Fruit fly (Drosophila melanogaster) whole organism, embryonic: ENCODE data around the gene CG17349.
A peak's percentile ranks its signal among the peaks of the same experiment; 100 is the strongest.

Source experiments
- Awh ChIP-seq: fragments of 200-800 bp; sonication (Bioruptor generic); IDR thresholded peaks from 2 replicates; pipeline ENCODE4, ENCODE4 v1.3.6; 2022; ENCODE audit warnings: missing biosample characterization, missing genetic modification characterization
- CG10147 ChIP-seq: fragments of 200-800 bp; sonication (Bioruptor generic); optimal IDR thresholded peaks from 2 replicates; lab custom pipeline; 2019; ENCODE audit warnings: missing biosample characterization, mild to moderate bottlenecking, missing genetic modification characterization, moderate library complexity
- CG10565 ChIP-seq: fragments of 200-800 bp; sonication (Bioruptor generic); optimal IDR thresholded peaks from 3 replicates; lab custom pipeline; 2016; ENCODE audit warnings: missing biosample characterization, mild to moderate bottlenecking, missing genetic modification characterization
- CG11247 ChIP-seq: fragments of 200-800 bp; sonication (Bioruptor generic); IDR thresholded peaks from 2 replicates; pipeline ENCODE4 v1.3.6; 2022; ENCODE audit warnings: missing biosample characterization, missing genetic modification characterization
- CG11504 ChIP-seq: fragments of 200-800 bp; sonication (Bioruptor generic); optimal IDR thresholded peaks from 3 replicates; lab custom pipeline; 2019; ENCODE audit warnings: missing biosample characterization, mild to moderate bottlenecking, missing genetic modification characterization, moderate library complexity
- CG12219 ChIP-seq: fragments of 200-800 bp; sonication (Bioruptor generic); optimal IDR thresholded peaks from 3 replicates; lab custom pipeline; 2018; ENCODE audit warnings: missing biosample characterization, mild to moderate bottlenecking, missing genetic modification characterization
- CG12659 ChIP-seq: fragments of 200-800 bp; sonication (Bioruptor generic); optimal IDR thresholded peaks from 3 replicates; lab custom pipeline; 2017; ENCODE audit warnings: mild to moderate bottlenecking, missing biosample characterization, missing genetic modification reagents, missing genetic modification characterization
- CG14860 ChIP-seq: fragments of 200-800 bp; sonication (Bioruptor generic); IDR thresholded peaks from 3 replicates; pipeline ENCODE4 v1.3.6; 2022; ENCODE audit warnings: missing biosample characterization, missing genetic modification characterization; ENCODE audit not compliant: partially characterized antibody
- CG14965 ChIP-seq: fragments of 200-800 bp; sonication (Bioruptor generic); optimal IDR thresholded peaks from 2 replicates; lab custom pipeline; 2016; ENCODE audit warnings: missing biosample characterization, missing genetic modification characterization, borderline replicate concordance
- CG16813 ChIP-seq: fragments of 200-800 bp; sonication (Bioruptor generic); IDR thresholded peaks from 3 replicates; pipeline ENCODE4 v1.3.6; 2022; ENCODE audit warnings: missing biosample characterization, missing genetic modification characterization; ENCODE audit not compliant: partially characterized antibody
- CG17829 ChIP-seq: fragments of 200-800 bp; optimal IDR thresholded peaks from 2 replicates; lab custom pipeline; 2019; ENCODE audit warnings: missing biosample characterization, mild to moderate bottlenecking, missing genetic modification characterization, moderate library complexity
- CG2129 ChIP-seq: fragments of 200-800 bp; sonication (Bioruptor generic); IDR thresholded peaks from 2 replicates; pipeline ENCODE4 v1.3.6; 2022; ENCODE audit warnings: missing biosample characterization, missing genetic modification characterization; ENCODE audit not compliant: partially characterized antibody
- CG2678 ChIP-seq: fragments of 200-800 bp; sonication (Bioruptor generic); optimal IDR thresholded peaks from 3 replicates; lab custom pipeline; 2019; ENCODE audit warnings: missing biosample characterization, mild to moderate bottlenecking, missing genetic modification characterization, moderate library complexity
- CG4730 ChIP-seq: fragments of 200-800 bp; sonication (Bioruptor generic); IDR thresholded peaks from 2 replicates; pipeline ENCODE4 v1.3.6; 2022; ENCODE audit warnings: missing biosample characterization, missing genetic modification characterization
- CG7372 ChIP-seq: fragments of 200-800 bp; sonication (Bioruptor generic); IDR thresholded peaks from 2 replicates; pipeline ENCODE4 v1.3.6; 2022; ENCODE audit warnings: missing biosample characterization, missing genetic modification characterization
- CG7556 ChIP-seq: fragments of 200-800 bp; sonication (Bioruptor generic); optimal IDR thresholded peaks from 2 replicates; lab custom pipeline; 2017; ENCODE audit warnings: missing biosample characterization, mild to moderate bottlenecking, missing genetic modification characterization
- CG9609 ChIP-seq: fragments of 200-800 bp; sonication (Bioruptor generic); optimal IDR thresholded peaks from 3 replicates; lab custom pipeline; 2016; ENCODE audit warnings: missing biosample characterization, missing genetic modification characterization
- CG9817 ChIP-seq: fragments of 200-800 bp; sonication (Bioruptor generic); optimal IDR thresholded peaks from 2 replicates; lab custom pipeline; 2018; ENCODE audit warnings: missing biosample characterization, mild to moderate bottlenecking, missing genetic modification characterization, moderate library complexity
- CG9932 ChIP-seq: fragments of 200-800 bp; sonication (Bioruptor generic); IDR thresholded peaks from 2 replicates; pipeline ENCODE4 v1.3.6; 2022; ENCODE audit warnings: missing biosample characterization, missing genetic modification characterization
- CoRest ChIP-seq: fragments of 200-800 bp; sonication (Bioruptor generic); optimal IDR thresholded peaks from 3 replicates; lab custom pipeline; 2018; ENCODE audit warnings: missing biosample characterization, mild to moderate bottlenecking, missing genetic modification characterization, moderate library complexity
- Dek ChIP-seq: fragments of 200-800 bp; sonication (Bioruptor generic); optimal IDR thresholded peaks from 3 replicates; lab custom pipeline; 2019; ENCODE audit warnings: missing biosample characterization, mild to moderate bottlenecking, missing genetic modification characterization, moderate library complexity
- Dp ChIP-seq: fragments of 200-800 bp; sonication (Bioruptor generic); optimal IDR thresholded peaks from 2 replicates; lab custom pipeline; 2018; ENCODE audit warnings: missing biosample characterization, mild to moderate bottlenecking, missing genetic modification characterization, moderate library complexity
- Lim3 ChIP-seq: fragments of 200-800 bp; sonication (Bioruptor generic); IDR thresholded peaks from 2 replicates; pipeline ENCODE4 v1.3.6; 2022; ENCODE audit warnings: missing biosample characterization, missing genetic modification characterization
- Myb ChIP-seq: fragments of 200-800 bp; sonication (Bioruptor generic); optimal IDR thresholded peaks from 2 replicates; lab custom pipeline; 2016; ENCODE audit warnings: missing biosample characterization, missing genetic modification characterization
- NFAT ChIP-seq: fragments of 200-800 bp; sonication (Bioruptor generic); IDR thresholded peaks from 2 replicates; pipeline ENCODE4 v1.3.6; 2022; ENCODE audit warnings: missing biosample characterization, missing genetic modification characterization
- PHDP ChIP-seq: fragments of 200-800 bp; sonication (Bioruptor generic); optimal IDR thresholded peaks from 3 replicates; lab custom pipeline; 2018; ENCODE audit warnings: missing biosample characterization, mild to moderate bottlenecking, missing genetic modification characterization, moderate library complexity
- abd-A ChIP-seq: fragments of 200-800 bp; sonication (Bioruptor generic); optimal IDR thresholded peaks from 3 replicates; lab custom pipeline; 2019; ENCODE audit warnings: missing biosample characterization, mild to moderate bottlenecking, missing genetic modification characterization, moderate library complexity
- chinmo ChIP-seq: fragments of 200-800 bp; sonication (Bioruptor generic); IDR thresholded peaks from 4 replicates; pipeline ENCODE4 v1.3.6; 2022; ENCODE audit warnings: missing biosample characterization, missing genetic modification characterization; ENCODE audit not compliant: partially characterized antibody
- chm ChIP-seq: fragments of 200-800 bp; sonication (Bioruptor generic); IDR thresholded peaks from 2 replicates; pipeline ENCODE4 v1.3.6; 2022; ENCODE audit warnings: missing biosample characterization, missing genetic modification characterization
- corto ChIP-seq: fragments of 200-800 bp; sonication (Bioruptor generic); optimal IDR thresholded peaks from 2 replicates; lab custom pipeline; 2016; ENCODE audit warnings: missing biosample characterization, mild to moderate bottlenecking, missing genetic modification characterization, moderate library complexity
- crol ChIP-seq: fragments of 200-800 bp; sonication (Bioruptor generic); IDR thresholded peaks from 2 replicates; pipeline ENCODE4 v1.3.6; 2022; ENCODE audit warnings: missing biosample characterization, missing genetic modification characterization
- dati ChIP-seq: fragments of 200-800 bp; sonication (Bioruptor generic); IDR thresholded peaks from 2 replicates; pipeline ENCODE4 v1.3.6; 2022; ENCODE audit warnings: missing biosample characterization, missing genetic modification characterization
- dmrt99B ChIP-seq: fragments of 200-800 bp; sonication (Bioruptor generic); optimal IDR thresholded peaks from 2 replicates; lab custom pipeline; 2018; ENCODE audit warnings: missing biosample characterization, mild to moderate bottlenecking, missing genetic modification characterization, moderate library complexity
- grn ChIP-seq: fragments of 200-800 bp; sonication (Bioruptor generic); optimal IDR thresholded peaks from 3 replicates; lab custom pipeline; 2017; ENCODE audit warnings: missing biosample characterization, missing genetic modification characterization
- gsb-n ChIP-seq: fragments of 200-800 bp; sonication (Bioruptor generic); optimal IDR thresholded peaks from 3 replicates; lab custom pipeline; 2018; ENCODE audit warnings: missing biosample characterization, mild to moderate bottlenecking, missing genetic modification characterization
- knrl ChIP-seq: fragments of 200-800 bp; sonication (Bioruptor generic); IDR thresholded peaks from 3 replicates; pipeline ENCODE4 v1.3.6; 2022; ENCODE audit warnings: missing biosample characterization, missing genetic modification characterization; ENCODE audit not compliant: partially characterized antibody
- lilli ChIP-seq: fragments of 200-800 bp; sonication (Bioruptor generic); optimal IDR thresholded peaks from 3 replicates; lab custom pipeline; 2016; ENCODE audit warnings: missing biosample characterization, missing genetic modification characterization
- pzg ChIP-seq: fragments of 200-800 bp; sonication (Bioruptor generic); optimal IDR thresholded peaks from 3 replicates; lab custom pipeline; 2018; ENCODE audit warnings: missing biosample characterization, mild to moderate bottlenecking, missing genetic modification characterization, moderate library complexity
- ranshi ChIP-seq: fragments of 200-800 bp; sonication (Bioruptor generic); IDR thresholded peaks from 2 replicates; pipeline ENCODE4 v1.3.6; 2022; ENCODE audit warnings: missing biosample characterization, missing genetic modification characterization
- sd ChIP-seq: fragments of 200-800 bp; sonication (Bioruptor generic); optimal IDR thresholded peaks from 3 replicates; lab custom pipeline; 2018; ENCODE audit warnings: missing biosample characterization, mild to moderate bottlenecking, missing genetic modification characterization, moderate library complexity
- sens ChIP-seq: fragments of 200-800 bp; sonication (Bioruptor generic); peaks from one replicate; lab custom pipeline; 2016; ENCODE audit warnings: missing biosample characterization, missing genetic modification characterization
- sens-2 ChIP-seq: fragments of 200-800 bp; sonication (Bioruptor generic); IDR thresholded peaks from 2 replicates; pipeline ENCODE4 v1.3.6; 2022; ENCODE audit warnings: missing biosample characterization, missing genetic modification characterization
- tio ChIP-seq: fragments of 200-800 bp; sonication (Bioruptor generic); optimal IDR thresholded peaks from 2 replicates; lab custom pipeline; 2017; ENCODE audit warnings: missing biosample characterization, missing genetic modification characterization, inconsistent platforms
- zf30C ChIP-seq: fragments of 200-800 bp; sonication (Bioruptor generic); optimal IDR thresholded peaks from 3 replicates; lab custom pipeline; 2018; ENCODE audit warnings: missing biosample characterization, mild to moderate bottlenecking, missing genetic modification characterization

Gene CG17349

DNA sequence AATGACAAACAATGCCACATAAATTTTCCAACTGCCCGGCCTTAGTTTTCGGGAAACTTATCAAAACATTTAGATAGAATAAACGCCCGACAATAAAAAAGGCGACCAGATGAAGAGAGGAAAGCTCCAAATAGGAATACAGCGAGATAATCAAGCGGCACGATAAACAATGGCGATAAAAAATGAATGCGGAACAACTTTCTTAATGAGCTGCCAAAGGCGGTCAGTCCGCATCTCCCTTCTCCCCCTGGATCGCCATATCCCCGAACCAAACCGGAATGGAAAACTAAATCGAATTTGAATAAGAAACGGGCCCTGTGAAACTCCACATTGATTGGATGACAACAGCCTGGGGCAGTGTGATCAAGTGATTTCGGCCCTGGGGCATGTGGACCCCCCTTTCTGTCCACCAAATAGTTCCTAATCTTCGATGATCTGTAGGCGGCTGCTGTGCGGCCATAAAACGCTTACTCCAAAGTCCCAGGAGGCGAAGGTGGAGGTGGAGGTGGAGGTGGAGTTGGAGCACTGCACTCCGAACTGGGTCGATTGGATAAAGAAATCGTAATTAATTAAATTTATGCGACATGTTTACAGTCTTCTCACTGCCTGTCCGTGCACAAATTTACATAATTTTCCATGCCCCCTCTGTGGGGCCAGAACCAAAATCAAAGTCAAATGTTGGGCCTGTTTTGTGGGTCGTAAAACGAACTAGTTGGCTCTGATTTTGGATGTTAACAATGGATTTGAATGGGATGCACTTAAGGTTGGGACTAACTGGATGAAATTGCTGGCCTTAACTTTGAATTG lies 49.3 kb upstream of the CG17349 start (continued):
- TF ChIP-seq Dek (tag; lab: Kevin White, UChicago) (no peak), CG10147 (no peak), CG9932 (GFP tag; lab: Robert Waterston, UW) (no peak), pzg (GFP tag; lab: Kevin White, UChicago) (no peak), CG14860 (GFP tag; lab: Robert Waterston, UW) (no peak), CG17829 (tag; lab: Kevin White, UChicago) (no peak), ranshi (GFP tag; lab: Robert Waterston, UW) (no peak), NFAT (GFP tag; lab: Robert Waterston, UW) (no peak), Myb (GFP tag; lab: Kevin White, UChicago) (no peak), sens (peak; percentile 47), lilli (GFP tag; lab: Kevin White, UChicago) (no peak), CG10565 (GFP tag; lab: Kevin White, UChicago) (no peak), corto (GFP tag; lab: Kevin White, UChicago) (no peak), CG11504 (no peak), chm (GFP tag; lab: Robert Waterston, UW) (no peak), knrl (GFP tag; lab: Robert Waterston, UW) (no peak), grn (GFP tag; lab: Kevin White, UChicago) (peak; percentile 88), Lim3 (no peak), CG14965 (GFP tag; lab: Kevin White, UChicago) (no peak), CG2129 (GFP tag; lab: Robert Waterston, UW) (no peak), CG11247 (GFP tag; lab: Robert Waterston, UW) (no peak), dmrt99B (tag; lab: Kevin White, UChicago) (no peak), CG9609 (GFP tag; lab: Kevin White, UChicago) (no peak), Awh (GFP tag; lab: Robert Waterston, UW) (peak; percentile 97), CG16813 (no peak), CG12659 (GFP tag; lab: Kevin White, UChicago) (no peak), Dp (GFP tag; lab: Kevin White, UChicago) (no peak), tio (GFP tag; lab: Kevin White, UChicago) (no peak), gsb-n (tag; lab: Kevin White, UChicago) (peak; percentile 53), CoRest (tag; lab: Kevin White, UChicago) (no peak), sd (tag; lab: Kevin White, UChicago) (peak; percentile 45), CG2678 (tag; lab: Kevin White, UChicago) (no peak), CG7556 (GFP tag; lab: Kevin White, UChicago) (no peak), dati (GFP tag; lab: Robert Waterston, UW) (no peak), PHDP (tag; lab: Kevin White, UChicago) (no peak), CG4730 (GFP tag; lab: Robert Waterston, UW) (no peak), crol (GFP tag; lab: Robert Waterston, UW) (peak; percentile 81), CG12219 (GFP tag; lab: Kevin White, UChicago) (no peak), chinmo (GFP tag; lab: Robert Waterston, UW) (0 out of 4 replicates have a peak, but pooled peaks have one; percentile 10), CG7372 (no peak), CG9817 (tag; lab: Kevin White, UChicago) (no peak), sens-2 (0 out of 2 replicates have a peak, but pooled peaks have one; percentile 6), zf30C (no peak), abd-A (tag; lab: Kevin White, UChicago) (peak; percentile 97)
